Worm (Caenorhabditis elegans) whole organism, L3 larva: ENCODE results near the gene C16C4.18.
"Not testable (repeated sequence)": the region's sequence is repeated elsewhere in the genome, so short reads cannot be mapped to it uniquely, and the experiment has no call there.

Experiments used
- ZK546.5 ChIP-seq: sonication (generic microtip); optimal IDR thresholded peaks from 2 replicates; lab custom pipeline; 2017; ENCODE audit warnings: missing biosample characterization, missing genetic modification characterization
- ama-1 ChIP-seq: fragments of 150-350 bp; optimal IDR thresholded peaks from 2 replicates; lab custom pipeline; 2018
- ceh-16 ChIP-seq: sonication (generic microtip); optimal IDR thresholded peaks from 2 replicates; lab custom pipeline; 2017; ENCODE audit warnings: missing biosample characterization, missing genetic modification characterization
- ceh-28 ChIP-seq: fragments of 150-350 bp; optimal IDR thresholded peaks from 2 replicates; lab custom pipeline; 2014; ENCODE audit warnings: missing biosample characterization, missing genetic modification reagents, missing genetic modification characterization
- ceh-82 ChIP-seq: fragments of 150-350 bp; optimal IDR thresholded peaks from 2 replicates; lab custom pipeline; 2014; ENCODE audit warnings: missing biosample characterization, missing genetic modification characterization
- ceh-9 ChIP-seq: sonication (generic microtip); optimal IDR thresholded peaks from 2 replicates; lab custom pipeline; 2018; ENCODE audit warnings: missing biosample characterization, missing genetic modification characterization
- daf-12 ChIP-seq: fragments of 150-350 bp; optimal IDR thresholded peaks from 2 replicates; lab custom pipeline; 2014; ENCODE audit warnings: missing biosample characterization, missing genetic modification reagents, missing genetic modification characterization
- egl-5 ChIP-seq: fragments of 150-350 bp; optimal IDR thresholded peaks from 2 replicates; lab custom pipeline; 2017; ENCODE audit warnings: missing biosample characterization, missing genetic modification reagents, missing genetic modification characterization, inconsistent platforms
- elt-1 ChIP-seq: fragments of 150-350 bp; optimal IDR thresholded peaks from 2 replicates; lab custom pipeline; 2014; ENCODE audit warnings: missing biosample characterization, missing genetic modification characterization
- elt-2 ChIP-seq: sonication (generic microtip); optimal IDR thresholded peaks from 2 replicates; lab custom pipeline; 2016; ENCODE audit warnings: missing genetic modification reagents, mild to moderate bottlenecking, missing genetic modification characterization, missing compliant biosample characterization
- elt-3 ChIP-seq, 3 experiments: fragments of 150-350 bp in 1 of 3; sonication (generic microtip) in 2 of 3; optimal IDR thresholded peaks; 2 replicates in 2 of 3; 4 replicates in 1 of 3; lab custom pipeline; 2014 to 2017; ENCODE audit warnings: missing biosample characterization in 3 of 3, missing genetic modification characterization in 3 of 3
- fkh-10 ChIP-seq: sonication (generic microtip); optimal IDR thresholded peaks from 2 replicates; lab custom pipeline; 2017; ENCODE audit warnings: missing biosample characterization, missing genetic modification reagents, missing genetic modification characterization
- fkh-2 ChIP-seq: fragments of 150-350 bp; optimal IDR thresholded peaks from 2 replicates; lab custom pipeline; 2014; ENCODE audit warnings: missing biosample characterization, missing genetic modification reagents, missing genetic modification characterization
- fos-1 ChIP-seq: fragments of 150-350 bp; optimal IDR thresholded peaks from 2 replicates; lab custom pipeline; 2014; ENCODE audit warnings: missing biosample characterization, missing genetic modification characterization
- lin-15B ChIP-seq: fragments of 150-350 bp; optimal IDR thresholded peaks from 2 replicates; lab custom pipeline; 2014; ENCODE audit warnings: missing biosample characterization, missing genetic modification characterization
- lin-39 ChIP-seq: fragments of 150-350 bp; optimal IDR thresholded peaks from 2 replicates; lab custom pipeline; 2018; ENCODE audit warnings: missing biosample characterization, missing genetic modification reagents, missing genetic modification characterization
- lsy-12 ChIP-seq: sonication (generic microtip); optimal IDR thresholded peaks from 2 replicates; lab custom pipeline; 2016; ENCODE audit warnings: mild to moderate bottlenecking, missing genetic modification characterization, missing compliant biosample characterization
- mml-1 ChIP-seq: fragments of 150-350 bp; sonication (generic microtip); optimal IDR thresholded peaks from 3 replicates; lab custom pipeline; 2014; ENCODE audit warnings: missing biosample characterization, missing genetic modification characterization
- nfya-1 ChIP-seq: sonication (generic microtip); optimal IDR thresholded peaks from 2 replicates; lab custom pipeline; 2017; ENCODE audit warnings: missing genetic modification characterization, mild to moderate bottlenecking, missing compliant biosample characterization, antibody characterized with exemption, moderate library complexity; ENCODE audit not compliant: insufficient read depth
- nhr-11 ChIP-seq: fragments of 150-350 bp; optimal IDR thresholded peaks from 2 replicates; lab custom pipeline; 2014; ENCODE audit warnings: missing biosample characterization, missing genetic modification characterization
- nhr-12 ChIP-seq: fragments of 150-350 bp; optimal IDR thresholded peaks from 2 replicates; lab custom pipeline; 2014; ENCODE audit warnings: missing biosample characterization, missing genetic modification characterization
- nhr-23 ChIP-seq: fragments of 150-350 bp; optimal IDR thresholded peaks from 2 replicates; lab custom pipeline; 2014; ENCODE audit warnings: missing biosample characterization, missing genetic modification reagents, missing genetic modification characterization
- nhr-237 ChIP-seq: fragments of 150-350 bp; optimal IDR thresholded peaks from 2 replicates; lab custom pipeline; 2014; ENCODE audit warnings: missing biosample characterization, missing genetic modification characterization
- nhr-25 ChIP-seq: sonication (generic microtip); optimal IDR thresholded peaks from 2 replicates; lab custom pipeline; 2017; ENCODE audit warnings: missing biosample characterization, missing genetic modification characterization
- nhr-43 ChIP-seq: sonication (generic microtip); optimal IDR thresholded peaks from 2 replicates; lab custom pipeline; 2016; ENCODE audit warnings: mild to moderate bottlenecking, missing genetic modification characterization, missing compliant biosample characterization; ENCODE audit not compliant: poor library complexity, severe bottlenecking
- nhr-67 ChIP-seq: fragments of 150-350 bp; optimal IDR thresholded peaks from 2 replicates; lab custom pipeline; 2014; ENCODE audit warnings: missing biosample characterization, missing genetic modification characterization
- nhr-76 ChIP-seq: fragments of 150-350 bp; sonication (generic microtip); optimal IDR thresholded peaks from 5 replicates; lab custom pipeline; 2014; ENCODE audit warnings: missing biosample characterization, missing genetic modification characterization
- nhr-77 ChIP-seq: fragments of 150-350 bp; optimal IDR thresholded peaks from 2 replicates; lab custom pipeline; 2014; ENCODE audit warnings: missing biosample characterization, missing genetic modification characterization
- pqm-1 ChIP-seq: fragments of 150-350 bp; optimal IDR thresholded peaks from 2 replicates; lab custom pipeline; 2017; ENCODE audit warnings: missing biosample characterization, missing genetic modification characterization, inconsistent platforms
- sea-2 ChIP-seq: fragments of 150-350 bp; sonication (generic microtip); optimal IDR thresholded peaks from 4 replicates; lab custom pipeline; 2014; ENCODE audit warnings: missing biosample characterization, missing genetic modification reagents, missing genetic modification characterization
- skn-1 ChIP-seq: fragments of 150-350 bp; optimal IDR thresholded peaks from 2 replicates; lab custom pipeline; 2014; ENCODE audit warnings: missing biosample characterization, missing genetic modification characterization
- tbx-2 ChIP-seq: sonication (generic microtip); optimal IDR thresholded peaks from 2 replicates; lab custom pipeline; 2016; ENCODE audit warnings: mild to moderate bottlenecking, missing genetic modification characterization, missing compliant biosample characterization
- unc-39 ChIP-seq: sonication (generic microtip); optimal IDR thresholded peaks from 4 replicates; lab custom pipeline; 2017; ENCODE audit warnings: missing biosample characterization, missing genetic modification characterization
- unc-62 ChIP-seq: fragments of 150-350 bp; sonication (generic microtip); optimal IDR thresholded peaks from 4 replicates; lab custom pipeline; 2014; ENCODE audit warnings: missing biosample characterization, missing genetic modification reagents, missing genetic modification characterization
- zag-1 ChIP-seq: fragments of 150-350 bp; optimal IDR thresholded peaks from 2 replicates; lab custom pipeline; 2014; ENCODE audit warnings: missing biosample characterization, missing genetic modification characterization
- ztf-4 ChIP-seq: fragments of 150-350 bp; optimal IDR thresholded peaks from 2 replicates; lab custom pipeline; 2014; ENCODE audit warnings: missing biosample characterization, missing genetic modification characterization

C16C4.18 gene

DNA sequence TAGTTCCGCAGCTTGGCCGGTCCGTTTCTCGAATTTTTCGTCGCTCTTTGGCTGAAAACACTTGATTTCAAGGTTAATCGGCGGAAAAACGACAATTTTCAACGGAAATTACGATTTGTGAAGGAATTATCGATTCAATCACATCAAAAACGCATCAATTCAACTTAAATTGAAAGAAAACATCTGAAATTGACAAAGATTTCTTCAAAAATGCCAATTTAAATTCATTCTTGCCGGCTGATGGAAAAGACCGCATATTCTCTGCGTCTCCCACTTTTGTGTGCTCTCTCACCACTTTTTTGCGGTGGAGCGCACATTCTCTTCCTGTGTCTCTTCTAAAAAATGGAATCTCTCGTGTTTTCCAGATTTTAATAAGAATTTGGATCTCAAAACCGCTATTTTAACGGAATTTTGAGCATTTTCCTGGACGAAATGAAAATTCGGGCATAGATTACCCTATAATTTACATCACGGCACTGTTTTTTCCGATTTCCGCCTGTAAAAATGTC, at the start of gene C16C4.18:
TSS of gene C16C4.18 (minus strand) at position 51 of the 509 bp plus-strand sequence.
- not testable (repeated sequence) for TF ChIP-seq nhr-237, elt-1, lsy-12 (tag; lab: Kevin White, UChicago)
- TF ChIP-seq, all 47 proteins: peak for 0; not testable (repeated sequence) for 47

DNA sequence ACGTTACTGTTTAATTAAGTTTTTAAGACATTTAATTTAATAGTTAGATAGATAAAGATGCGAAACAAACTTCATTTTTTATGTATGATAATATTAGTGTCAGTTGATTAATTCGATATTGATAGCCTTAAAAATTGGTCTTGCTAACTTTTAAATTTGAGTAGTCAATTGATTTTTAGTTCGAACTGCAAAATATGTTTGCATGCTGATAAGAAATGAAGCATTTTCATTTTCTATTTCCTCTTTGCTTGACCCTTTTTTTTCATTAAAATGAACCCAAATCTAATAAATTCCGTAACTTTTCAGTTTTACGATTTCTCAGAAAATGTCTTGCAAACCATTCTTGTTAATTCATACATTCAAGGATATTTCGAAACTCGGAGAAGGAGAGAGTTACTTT, 44.0 kb upstream of the C16C4.18 start, which contains the start of gene math-22:
TSS of gene math-22 (plus strand) at position 301 of the 400 bp plus-strand sequence.
- TF ChIP-seq fkh-10 (no peak), nhr-77 (tag; lab: Kevin White, UChicago) (no peak), pqm-1 (tag; lab: Kevin White, UChicago) (peak; percentile 16)

DNA sequence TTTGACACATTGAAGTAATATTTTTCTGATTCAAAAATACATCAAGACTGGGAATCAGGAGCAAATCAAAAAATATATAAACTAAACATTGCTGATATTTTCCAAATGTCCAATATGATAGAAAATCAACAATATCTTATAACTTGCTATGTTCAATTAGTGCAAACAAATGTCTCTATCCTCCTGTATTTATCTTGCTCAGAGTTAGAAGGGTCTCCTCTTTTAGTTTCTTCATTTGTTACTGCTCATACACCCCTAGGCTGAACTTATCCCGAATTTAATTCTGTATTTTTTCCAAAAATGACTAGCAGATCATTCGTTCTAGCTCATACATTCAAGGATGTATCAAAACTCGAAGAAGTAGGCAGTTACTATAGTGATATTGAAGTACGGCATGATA, 40.8 kb upstream of the C16C4.18 start, which contains the start of gene math-23:
TSS of gene math-23 (plus strand) at position 301 of the 400 bp plus-strand sequence.
- TF ChIP-seq nhr-25 (tag; lab: Kevin White, UChicago): no peak
- no peak for TF ChIP-seq ceh-16 (tag; lab: Kevin White, UChicago)
- TF ChIP-seq unc-62 (GFP tag; lab: Kevin White, UChicago): no peak
- no peak for TF ChIP-seq nhr-12 (tag; lab: Kevin White, UChicago)
- TF ChIP-seq ceh-82 (tag; lab: Kevin White, UChicago): no peak
- TF ChIP-seq elt-3 (tag; optimal IDR thresholded peaks at IDR 0.05; lab: Kevin White, UChicago): no peak

DNA sequence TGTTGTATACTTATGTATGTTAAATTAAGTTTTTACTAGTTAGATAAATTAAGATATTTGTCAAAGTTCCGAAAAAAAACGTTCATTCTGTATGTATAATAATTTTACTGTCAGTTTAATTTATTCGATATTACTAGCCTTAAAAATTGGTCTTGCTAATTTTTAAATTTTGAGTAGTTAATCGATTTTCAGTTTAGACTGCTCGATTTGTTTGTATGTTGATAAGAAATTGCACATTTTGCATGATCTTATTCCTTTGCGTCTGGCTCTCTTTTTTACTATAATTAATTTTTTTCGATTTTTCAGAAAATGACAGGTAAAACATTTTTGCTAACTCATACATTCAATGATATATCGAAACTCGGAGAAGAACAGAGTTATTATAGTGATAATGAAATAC, 38.8 kb upstream of the C16C4.18 start, which contains the start of gene math-24:
TSS of gene math-24 (plus strand) at position 301 of the 400 bp plus-strand sequence.
- no peak for TF ChIP-seq egl-5 (tag; lab: Kevin White, UChicago)
- no peak for TF ChIP-seq sea-2 (GFP tag; lab: Kevin White, UChicago)
- no peak for TF ChIP-seq nfya-1 (tag; lab: Kevin White, UChicago)
- no peak for TF ChIP-seq ztf-4 (tag; lab: Kevin White, UChicago)
- TF ChIP-seq zag-1 (tag; lab: Kevin White, UChicago): no peak
- TF ChIP-seq nhr-237 (tag; lab: Kevin White, UChicago): no peak
- no peak for TF ChIP-seq elt-1 (tag; lab: Kevin White, UChicago)
- TF ChIP-seq tbx-2: no peak
- TF ChIP-seq fos-1 (tag; lab: Kevin White, UChicago): no peak

DNA sequence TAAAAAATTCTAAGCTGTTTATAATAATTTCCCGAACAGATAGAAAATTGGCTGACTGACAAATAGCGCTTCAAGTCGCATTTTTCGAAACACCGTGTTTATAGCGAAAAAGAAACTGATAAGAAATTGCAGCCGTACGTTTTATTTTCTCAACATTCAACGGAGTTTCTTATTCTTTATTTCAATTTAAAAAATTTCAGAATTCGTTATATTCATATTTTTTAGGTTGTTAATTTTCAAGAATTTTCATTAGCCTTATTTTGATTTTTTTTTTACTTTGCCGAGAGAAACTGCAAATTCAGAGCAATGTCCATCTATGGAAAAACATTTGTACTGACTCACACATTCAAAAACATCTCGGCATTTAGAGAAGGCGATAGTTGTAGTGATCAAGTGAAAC, 36.8 kb upstream of the C16C4.18 start, which contains the start of gene C46F9.6:
TSS of gene C46F9.6 (plus strand) at position 301 of the 400 bp plus-strand sequence.
- TF ChIP-seq unc-39: no peak
- peak; percentile 19 for TF ChIP-seq elt-2 (tag; lab: Kevin White, UChicago)

DNA sequence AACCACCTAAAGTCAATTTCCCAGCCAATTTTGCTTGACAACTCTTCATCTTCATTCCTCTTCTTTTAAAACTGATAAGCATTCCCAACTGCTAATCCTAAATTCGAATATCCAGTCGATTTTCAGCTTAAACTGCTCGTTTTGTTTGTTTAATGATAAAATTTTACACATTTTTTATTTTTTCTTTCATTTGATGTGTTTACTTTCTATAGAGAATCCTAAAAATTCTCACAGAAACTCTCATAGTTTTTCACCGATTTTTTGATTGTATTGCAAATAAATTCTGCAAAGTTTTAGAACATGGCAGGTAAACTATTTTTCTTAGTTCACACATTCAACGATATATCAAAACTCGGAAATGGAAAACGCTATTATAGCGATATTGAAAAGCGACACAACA, 34.6 kb upstream of the C16C4.18 start, which contains the start of gene math-25:
TSS of gene math-25 (plus strand) at position 301 of the 400 bp plus-strand sequence.
- TF ChIP-seq lsy-12 (tag; lab: Kevin White, UChicago): no peak
- TF ChIP-seq unc-62 (GFP tag; lab: Kevin White, UChicago): no peak
- no peak for TF ChIP-seq nhr-11
- no peak for TF ChIP-seq nhr-43 (tag; lab: Kevin White, UChicago)
- no peak for TF ChIP-seq nhr-67
- no peak for TF ChIP-seq unc-39
- TF ChIP-seq fos-1 (tag; lab: Kevin White, UChicago): no peak
- TF ChIP-seq nhr-77 (tag; lab: Kevin White, UChicago): no peak
- TF ChIP-seq pqm-1 (tag; lab: Kevin White, UChicago): no peak
- no peak for TF ChIP-seq daf-12 (tag; lab: Kevin White, UChicago)
- no peak for TF ChIP-seq elt-1 (tag; lab: Kevin White, UChicago)
- no peak for TF ChIP-seq ceh-28 (tag; lab: Kevin White, UChicago)
- no peak for TF ChIP-seq fkh-2 (tag; lab: Kevin White, UChicago)
- TF ChIP-seq egl-5 (tag; lab: Kevin White, UChicago): no peak
- no peak for TF ChIP-seq ama-1 (lab: Kevin White, UChicago)

DNA sequence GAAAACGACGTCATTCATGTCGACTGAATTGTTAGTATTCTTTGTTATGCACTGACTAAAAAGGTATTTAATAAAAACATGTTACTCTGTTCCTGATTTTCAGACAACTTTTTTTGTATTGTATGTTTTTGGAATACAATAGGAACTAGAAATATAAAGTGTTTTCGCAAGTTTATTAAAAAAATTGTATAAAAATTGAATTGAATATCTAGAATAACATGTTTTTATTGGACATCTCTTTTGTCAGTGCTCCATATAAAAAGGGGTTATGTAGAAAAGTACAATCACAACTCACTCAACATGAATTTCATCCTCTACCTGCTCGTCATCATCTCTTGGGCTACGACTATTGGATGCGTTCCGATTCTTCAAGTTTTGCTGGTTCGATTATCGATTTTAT, 34.1 kb upstream of the C16C4.18 start, which contains the start of gene C46F9.5:
TSS of gene C46F9.5 (plus strand) at position 301 of the 400 bp plus-strand sequence.
- no peak for TF ChIP-seq nhr-23 (tag; lab: Kevin White, UChicago)
- TF ChIP-seq lin-15B (tag; lab: Kevin White, UChicago): no peak
- no peak for TF ChIP-seq skn-1 (tag; lab: Kevin White, UChicago)
- no peak for TF ChIP-seq nhr-76 (tag; lab: Kevin White, UChicago)
- no peak for TF ChIP-seq lin-39 (tag; lab: Kevin White, UChicago)
- no peak for TF ChIP-seq ZK546.5 (tag; lab: Kevin White, UChicago)
- TF ChIP-seq ceh-9 (tag; lab: Kevin White, UChicago): no peak
- TF ChIP-seq pqm-1 (tag; lab: Kevin White, UChicago): no peak
- no peak for TF ChIP-seq nhr-77 (tag; lab: Kevin White, UChicago)
- TF ChIP-seq nhr-237 (tag; lab: Kevin White, UChicago): no peak
- TF ChIP-seq mml-1 (tag; lab: Kevin White, UChicago): no peak
